Fruit fly (Drosophila melanogaster): Measurements from ENCODE around the gene mtm.

DNA sequence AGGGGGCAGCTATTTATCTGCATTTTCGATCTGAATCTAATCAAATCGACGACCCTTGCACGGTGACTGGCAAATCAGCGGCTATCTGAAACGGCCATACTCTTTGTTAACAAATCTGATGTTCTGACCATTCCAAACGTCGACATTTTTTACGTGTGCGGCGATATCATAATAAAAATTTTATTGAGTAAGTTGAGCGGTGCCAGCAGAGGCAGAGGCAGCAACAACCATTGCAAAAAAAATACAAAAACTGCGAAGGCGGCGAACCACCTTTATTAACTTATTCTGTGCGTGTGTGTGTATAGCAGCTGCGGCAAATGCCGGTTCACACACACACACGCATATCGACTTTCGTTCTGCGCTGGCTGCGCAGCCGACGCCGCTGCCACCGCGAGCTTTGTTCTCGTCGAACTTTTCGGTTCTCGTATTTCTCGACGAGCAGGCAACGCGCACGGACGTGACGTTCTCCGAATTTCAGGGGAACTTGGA is 45.4 kb upstream of the mtm start, which contains the start of gene Kr-h1:
- no peak for TF ChIP-seq usp (GFP tag; optimal IDR thresholded peaks at IDR 0.05)
- no peak for TF ChIP-seq psq (optimal IDR thresholded peaks at IDR 0.05)
- no peak for TF ChIP-seq Dll (optimal IDR thresholded peaks at IDR 0.05)
- no peak for TF ChIP-seq EcR (GFP tag; optimal IDR thresholded peaks at IDR 0.05)
- no peak for TF ChIP-seq pan (optimal IDR thresholded peaks at IDR 0.05)
